Worm (Caenorhabditis elegans) whole organism, L3 larva: ENCODE data around the gene F52E4.5.

Experiments
- ZK546.5 ChIP-seq: sonication (generic microtip); optimal IDR thresholded peaks from 2 replicates; lab custom pipeline; 2017; ENCODE audit warnings: missing biosample characterization, missing genetic modification characterization
- ama-1 ChIP-seq: fragments of 150-350 bp; optimal IDR thresholded peaks from 2 replicates; lab custom pipeline; 2018
- ceh-16 ChIP-seq: sonication (generic microtip); optimal IDR thresholded peaks from 2 replicates; lab custom pipeline; 2017; ENCODE audit warnings: missing biosample characterization, missing genetic modification characterization
- ceh-28 ChIP-seq: fragments of 150-350 bp; optimal IDR thresholded peaks from 2 replicates; lab custom pipeline; 2014; ENCODE audit warnings: missing biosample characterization, missing genetic modification reagents, missing genetic modification characterization
- elt-3 ChIP-seq, 3 experiments: fragments of 150-350 bp in 1 of 3; sonication (generic microtip) in 2 of 3; optimal IDR thresholded peaks; 2 replicates in 2 of 3; 4 replicates in 1 of 3; lab custom pipeline; 2014 to 2017; ENCODE audit warnings: missing biosample characterization in 3 of 3, missing genetic modification characterization in 3 of 3
- nhr-11 ChIP-seq: fragments of 150-350 bp; optimal IDR thresholded peaks from 2 replicates; lab custom pipeline; 2014; ENCODE audit warnings: missing biosample characterization, missing genetic modification characterization
- nhr-237 ChIP-seq: fragments of 150-350 bp; optimal IDR thresholded peaks from 2 replicates; lab custom pipeline; 2014; ENCODE audit warnings: missing biosample characterization, missing genetic modification characterization
- nhr-28 ChIP-seq: fragments of 150-350 bp; optimal IDR thresholded peaks from 2 replicates; lab custom pipeline; 2014; ENCODE audit warnings: missing biosample characterization, missing genetic modification characterization
- pha-4 ChIP-seq: fragments of 150-350 bp; optimal IDR thresholded peaks from 2 replicates; lab custom pipeline; 2014; ENCODE audit warnings: missing biosample characterization, missing genetic modification reagents, missing genetic modification characterization
- snpc-4 ChIP-seq: fragments of 150-350 bp; optimal IDR thresholded peaks from 2 replicates; lab custom pipeline; 2014; ENCODE audit warnings: missing biosample characterization, missing genetic modification characterization
- unc-62 ChIP-seq: fragments of 150-350 bp; sonication (generic microtip); optimal IDR thresholded peaks from 4 replicates; lab custom pipeline; 2014; ENCODE audit warnings: missing biosample characterization, missing genetic modification reagents, missing genetic modification characterization
- zag-1 ChIP-seq: fragments of 150-350 bp; optimal IDR thresholded peaks from 2 replicates; lab custom pipeline; 2014; ENCODE audit warnings: missing biosample characterization, missing genetic modification characterization
- ztf-4 ChIP-seq: fragments of 150-350 bp; optimal IDR thresholded peaks from 2 replicates; lab custom pipeline; 2014; ENCODE audit warnings: missing biosample characterization, missing genetic modification characterization

DNA sequence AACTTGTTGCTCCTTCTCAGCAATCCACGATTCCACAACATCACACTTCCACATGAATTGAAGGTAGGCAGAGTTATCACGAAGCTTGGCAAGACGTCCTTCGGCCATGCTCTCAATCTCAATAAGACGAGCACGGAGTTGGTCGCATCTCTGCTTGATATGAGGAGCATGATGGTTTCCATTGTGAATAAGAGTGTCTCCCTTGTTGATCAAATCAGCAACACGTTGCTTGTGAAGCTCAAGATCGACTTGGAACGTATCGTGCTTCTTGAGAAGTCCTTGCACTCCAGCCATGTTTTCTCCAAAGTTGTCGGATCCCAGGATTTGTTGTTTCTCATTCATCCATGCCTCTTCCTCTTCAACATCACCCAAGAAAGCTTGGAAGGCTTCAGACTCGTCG lies 32.5 kb upstream of the F52E4.5 start:
- TF ChIP-seq nhr-237 (tag; lab: Kevin White, UChicago): no peak
- no peak for TF ChIP-seq ceh-28 (tag; lab: Kevin White, UChicago)
- no peak for TF ChIP-seq elt-3 (tag; optimal IDR thresholded peaks at IDR 0.05; lab: Kevin White, UChicago)
- no peak for TF ChIP-seq ceh-16 (tag; lab: Kevin White, UChicago)
- no peak for TF ChIP-seq ama-1 (lab: Kevin White, UChicago)
- TF ChIP-seq ztf-4 (tag; lab: Kevin White, UChicago): no peak
- TF ChIP-seq snpc-4: no peak
- no peak for TF ChIP-seq nhr-11 (tag; lab: Kevin White, UChicago)
- no peak for TF ChIP-seq pha-4 (tag; lab: Kevin White, UChicago)
- no peak for TF ChIP-seq ZK546.5
- no peak for TF ChIP-seq zag-1 (tag; lab: Kevin White, UChicago)
- TF ChIP-seq nhr-28: no peak
- TF ChIP-seq unc-62: no peak
